Fruit fly (Drosophila melanogaster) whole organism, embryonic: ENCODE measurements around the gene CG10300.

Experiments used
- Ada2b ChIP-seq: fragments of 200-800 bp; sonication (Bioruptor generic); IDR thresholded peaks from 2 replicates; pipeline ENCODE4 v1.3.6; 2022; ENCODE audit warnings: missing biosample characterization, missing genetic modification characterization
- Adf1 ChIP-seq: fragments of 200-800 bp; sonication (Bioruptor generic); IDR thresholded peaks from 2 replicates; pipeline ENCODE4 v1.3.6; 2022; ENCODE audit warnings: missing biosample characterization, missing genetic modification characterization
- CG10366 ChIP-seq: fragments of 200-800 bp; sonication (Bioruptor generic); IDR thresholded peaks from 2 replicates; pipeline ENCODE4 v1.3.6; 2022; ENCODE audit warnings: missing biosample characterization, missing genetic modification characterization
- CG10959 ChIP-seq: fragments of 200-800 bp; sonication (Bioruptor generic); IDR thresholded peaks from 2 replicates; pipeline ENCODE4 v1.3.6; 2022; ENCODE audit warnings: missing biosample characterization, missing genetic modification characterization
- CG11504 ChIP-seq: fragments of 200-800 bp; sonication (Bioruptor generic); optimal IDR thresholded peaks from 3 replicates; lab custom pipeline; 2019; ENCODE audit warnings: missing biosample characterization, mild to moderate bottlenecking, missing genetic modification characterization, moderate library complexity
- CG11696 ChIP-seq: fragments of 200-800 bp; sonication (Bioruptor generic); IDR thresholded peaks from 2 replicates; pipeline ENCODE4 v1.3.6; 2022; ENCODE audit warnings: missing biosample characterization, missing genetic modification characterization
- CG17359 ChIP-seq: fragments of 200-800 bp; sonication (Bioruptor generic); optimal IDR thresholded peaks from 3 replicates; lab custom pipeline; 2018; ENCODE audit warnings: missing biosample characterization, mild to moderate bottlenecking, missing genetic modification characterization, moderate library complexity
- CG17385 ChIP-seq: fragments of 200-800 bp; sonication (Bioruptor generic); optimal IDR thresholded peaks from 3 replicates; lab custom pipeline; 2018; ENCODE audit warnings: missing biosample characterization, mild to moderate bottlenecking, missing genetic modification characterization
- CG17568 ChIP-seq: fragments of 200-800 bp; sonication (Bioruptor generic); optimal IDR thresholded peaks from 2 replicates; lab custom pipeline; 2018; ENCODE audit warnings: missing biosample characterization, mild to moderate bottlenecking, missing genetic modification characterization, moderate library complexity
- CG2678 ChIP-seq: fragments of 200-800 bp; sonication (Bioruptor generic); optimal IDR thresholded peaks from 3 replicates; lab custom pipeline; 2019; ENCODE audit warnings: missing biosample characterization, mild to moderate bottlenecking, missing genetic modification characterization, moderate library complexity
- CG2712 ChIP-seq: fragments of 200-800 bp; optimal IDR thresholded peaks from 3 replicates; lab custom pipeline; 2019; ENCODE audit warnings: missing biosample characterization, mild to moderate bottlenecking, missing genetic modification characterization, moderate library complexity
- CG2875 ChIP-seq: fragments of 200-800 bp; sonication (Bioruptor generic); optimal IDR thresholded peaks from 2 replicates; lab custom pipeline; 2017; ENCODE audit warnings: missing biosample characterization, mild to moderate bottlenecking, missing genetic modification characterization, missing genetic modification reagents
- CG33557 ChIP-seq: fragments of 200-800 bp; sonication (Bioruptor generic); optimal IDR thresholded peaks from 2 replicates; lab custom pipeline; 2019; ENCODE audit warnings: missing biosample characterization, mild to moderate bottlenecking, missing genetic modification characterization, moderate library complexity
- CG34224 ChIP-seq: fragments of 200-800 bp; sonication (Bioruptor generic); IDR thresholded peaks from 3 replicates; pipeline ENCODE4 v1.3.6; 2022; ENCODE audit warnings: missing biosample characterization, missing genetic modification characterization; ENCODE audit not compliant: partially characterized antibody
- CG3726 ChIP-seq: fragments of 200-800 bp; sonication (Bioruptor generic); IDR thresholded peaks from 3 replicates; pipeline ENCODE4, ENCODE4 v1.3.6; 2022; ENCODE audit warnings: missing biosample characterization, missing genetic modification characterization
- CG4617 ChIP-seq: fragments of 200-800 bp; sonication (Bioruptor generic); optimal IDR thresholded peaks from 3 replicates; lab custom pipeline; 2016; ENCODE audit warnings: missing biosample characterization, missing genetic modification characterization, borderline replicate concordance
- CG7372 ChIP-seq: fragments of 200-800 bp; sonication (Bioruptor generic); IDR thresholded peaks from 2 replicates; pipeline ENCODE4 v1.3.6; 2022; ENCODE audit warnings: missing biosample characterization, missing genetic modification characterization
- CG9797 ChIP-seq: fragments of 200-800 bp; sonication (Bioruptor generic); optimal IDR thresholded peaks from 3 replicates; lab custom pipeline; 2018; ENCODE audit warnings: missing biosample characterization, mild to moderate bottlenecking, missing genetic modification characterization
- Doc2 ChIP-seq: fragments of 200-800 bp; sonication (Bioruptor generic); IDR thresholded peaks from 2 replicates; pipeline ENCODE4 v1.3.6; 2022; ENCODE audit warnings: missing biosample characterization, missing genetic modification characterization
- Elba2 ChIP-seq: fragments of 200-800 bp; sonication (Bioruptor generic); optimal IDR thresholded peaks from 3 replicates; lab custom pipeline; 2016; ENCODE audit warnings: missing biosample characterization, missing genetic modification characterization
- Ets97D ChIP-seq: fragments of 200-800 bp; sonication (Bioruptor generic); optimal IDR thresholded peaks from 3 replicates; lab custom pipeline; 2016; ENCODE audit warnings: missing biosample characterization, missing genetic modification characterization
- HLHmδ ChIP-seq: fragments of 200-800 bp; sonication (Bioruptor generic); optimal IDR thresholded peaks from 2 replicates; lab custom pipeline; 2018; ENCODE audit warnings: missing biosample characterization, mild to moderate bottlenecking, missing genetic modification characterization, moderate library complexity
- Hey ChIP-seq: fragments of 200-800 bp; sonication (Bioruptor generic); optimal IDR thresholded peaks from 3 replicates; lab custom pipeline; 2018; ENCODE audit warnings: missing biosample characterization, mild to moderate bottlenecking, missing genetic modification characterization
- Jarid2 ChIP-seq: fragments of 200-800 bp; sonication (Bioruptor generic); optimal IDR thresholded peaks from 3 replicates; lab custom pipeline; 2017; ENCODE audit warnings: mild to moderate bottlenecking, missing biosample characterization, missing genetic modification reagents, missing genetic modification characterization
- MBD-R2 ChIP-seq: fragments of 200-800 bp; sonication (Bioruptor generic); IDR thresholded peaks from 2 replicates; pipeline ENCODE4 v1.3.6; 2022; ENCODE audit warnings: missing biosample characterization, missing genetic modification characterization
- Neu2 ChIP-seq: fragments of 200-800 bp; sonication (Bioruptor generic); optimal IDR thresholded peaks from 3 replicates; lab custom pipeline; 2016; ENCODE audit warnings: missing biosample characterization, missing genetic modification characterization, borderline replicate concordance
- Oaz ChIP-seq: fragments of 200-800 bp; sonication (Bioruptor generic); IDR thresholded peaks from 2 replicates; pipeline ENCODE4 v1.3.6; 2022; ENCODE audit warnings: missing biosample characterization, missing genetic modification characterization
- Optix ChIP-seq: fragments of 200-800 bp; sonication (Bioruptor generic); IDR thresholded peaks from 3 replicates; pipeline ENCODE4 v1.3.6; 2022; ENCODE audit warnings: missing biosample characterization, missing genetic modification characterization
- PHDP ChIP-seq: fragments of 200-800 bp; sonication (Bioruptor generic); optimal IDR thresholded peaks from 3 replicates; lab custom pipeline; 2018; ENCODE audit warnings: missing biosample characterization, mild to moderate bottlenecking, missing genetic modification characterization, moderate library complexity
- Sin3A ChIP-seq: fragments of >200 bp; optimal IDR thresholded peaks from 2 replicates; lab custom pipeline; 2018
- Vsx1 ChIP-seq: fragments of 200-800 bp; sonication (Bioruptor generic); optimal IDR thresholded peaks from 2 replicates; lab custom pipeline; 2017; ENCODE audit warnings: missing biosample characterization, mild to moderate bottlenecking, missing genetic modification characterization, missing genetic modification reagents
- ac ChIP-seq: fragments of 200-800 bp; sonication (Bioruptor generic); optimal IDR thresholded peaks from 3 replicates; lab custom pipeline; 2017; ENCODE audit warnings: missing biosample characterization, mild to moderate bottlenecking, missing genetic modification characterization
- corto ChIP-seq: fragments of 200-800 bp; sonication (Bioruptor generic); optimal IDR thresholded peaks from 2 replicates; lab custom pipeline; 2016; ENCODE audit warnings: missing biosample characterization, mild to moderate bottlenecking, missing genetic modification characterization, moderate library complexity
- danr ChIP-seq: fragments of 200-800 bp; sonication (Bioruptor generic); IDR thresholded peaks from 2 replicates; pipeline ENCODE4 v1.3.6; 2022; ENCODE audit warnings: missing biosample characterization, missing genetic modification characterization
- dmrt11E ChIP-seq: fragments of 200-800 bp; sonication (Bioruptor generic); optimal IDR thresholded peaks from 3 replicates; lab custom pipeline; 2018; ENCODE audit warnings: missing biosample characterization, mild to moderate bottlenecking, missing genetic modification characterization, moderate library complexity
- dpn ChIP-seq, 2 experiments: fragments of 200-800 bp; sonication (Bioruptor generic); optimal IDR thresholded peaks; 3 replicates each; lab custom pipeline; 2016; ENCODE audit warnings: missing biosample characterization in 2 of 2, missing genetic modification characterization in 2 of 2
- en ChIP-seq: fragments of 200-800 bp; sonication (Bioruptor generic); optimal IDR thresholded peaks from 2 replicates; lab custom pipeline; 2016; ENCODE audit warnings: missing biosample characterization, missing genetic modification characterization
- eyg ChIP-seq: fragments of 200-800 bp; sonication (Bioruptor generic); optimal IDR thresholded peaks from 3 replicates; lab custom pipeline; 2016; ENCODE audit warnings: missing biosample characterization, missing genetic modification characterization
- gem ChIP-seq: fragments of 200-800 bp; sonication (Bioruptor generic); optimal IDR thresholded peaks from 2 replicates; lab custom pipeline; 2019; ENCODE audit warnings: missing biosample characterization, mild to moderate bottlenecking, missing genetic modification characterization, moderate library complexity
- ind ChIP-seq: fragments of 200-800 bp; sonication (Bioruptor generic); optimal IDR thresholded peaks from 3 replicates; lab custom pipeline; 2016; ENCODE audit warnings: missing biosample characterization, missing genetic modification characterization
- kah ChIP-seq: fragments of 200-800 bp; sonication (Bioruptor generic); optimal IDR thresholded peaks from 2 replicates; lab custom pipeline; 2018; ENCODE audit warnings: missing biosample characterization, mild to moderate bottlenecking, missing genetic modification characterization
- ken ChIP-seq: fragments of 200-800 bp; sonication (Bioruptor generic); IDR thresholded peaks from 3 replicates; pipeline ENCODE4 v1.3.6; 2022; ENCODE audit warnings: missing biosample characterization, missing genetic modification characterization
- lab ChIP-seq: fragments of 200-800 bp; sonication (Bioruptor generic); optimal IDR thresholded peaks from 3 replicates; lab custom pipeline; 2017; ENCODE audit warnings: missing biosample characterization, missing genetic modification characterization, mild to moderate bottlenecking, moderate library complexity, missing genetic modification reagents
- mam ChIP-seq: fragments of 200-800 bp; sonication (Bioruptor generic); optimal IDR thresholded peaks from 3 replicates; lab custom pipeline; 2016; ENCODE audit warnings: missing biosample characterization, missing genetic modification characterization
- nerfin-1 ChIP-seq: fragments of 200-800 bp; sonication (Bioruptor generic); optimal IDR thresholded peaks from 3 replicates; lab custom pipeline; 2019; ENCODE audit warnings: missing biosample characterization, mild to moderate bottlenecking, missing genetic modification characterization, moderate library complexity
- otp ChIP-seq: fragments of 200-800 bp; sonication (Bioruptor generic); IDR thresholded peaks from 3 replicates; pipeline ENCODE4, ENCODE4 v1.3.6; 2022; ENCODE audit warnings: missing biosample characterization, missing genetic modification characterization
- sim ChIP-seq: fragments of 200-800 bp; sonication (Bioruptor generic); IDR thresholded peaks from 2 replicates; pipeline ENCODE4 v1.3.6; 2022; ENCODE audit warnings: missing biosample characterization, missing genetic modification characterization
- tin ChIP-seq: fragments of 200-800 bp; sonication (Bioruptor generic); optimal IDR thresholded peaks from 3 replicates; lab custom pipeline; 2016; ENCODE audit warnings: missing biosample characterization, missing genetic modification characterization
- tio ChIP-seq: fragments of 200-800 bp; sonication (Bioruptor generic); optimal IDR thresholded peaks from 2 replicates; lab custom pipeline; 2017; ENCODE audit warnings: missing biosample characterization, missing genetic modification characterization, inconsistent platforms
- yki ChIP-seq: fragments of >200 bp; optimal IDR thresholded peaks from 3 replicates; lab custom pipeline; 2018

Gene CG10300

DNA sequence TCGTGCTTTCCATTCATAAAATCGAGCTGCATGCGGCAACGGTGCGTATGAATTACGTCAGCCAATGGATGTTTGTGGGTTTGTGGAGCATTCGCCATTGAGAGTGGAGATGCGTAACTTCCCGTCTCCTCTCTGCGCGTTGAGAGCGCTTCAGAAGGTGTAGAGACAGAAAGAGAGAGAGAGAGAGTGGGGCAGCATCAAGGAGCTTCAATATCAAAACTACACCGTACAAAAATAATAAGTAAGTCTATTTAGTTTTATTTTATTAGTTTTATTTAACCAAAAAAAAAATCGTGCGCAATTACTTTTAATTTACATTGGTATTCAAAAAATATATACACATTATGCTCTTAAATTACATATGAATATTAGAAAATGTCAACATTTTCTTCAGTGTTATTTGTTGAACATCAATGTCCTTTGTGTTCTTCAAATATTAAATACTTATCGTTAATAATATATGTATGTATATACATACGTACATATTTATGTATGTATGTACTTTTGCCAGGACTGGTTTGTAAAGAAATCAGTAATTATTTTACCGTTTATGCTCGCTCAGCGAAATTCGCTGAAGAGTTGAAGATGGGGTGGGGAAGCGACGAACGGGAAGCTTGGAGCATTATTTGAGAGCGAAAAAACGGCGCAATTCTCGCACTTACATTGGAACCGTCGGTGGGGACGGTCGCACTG, 11.5 kb downstream of the CG10300 start, which contains the start of gene CG10365 (continued):
- peak; percentile 50; the same call in 1 of the 2 replicates for TF ChIP-seq danr (GFP tag; lab: Robert Waterston, UW)
- TF ChIP-seq Adf1 (GFP tag; lab: Robert Waterston, UW): peak; percentile 50
- peak; percentile 26 for TF ChIP-seq dmrt11E
- peak; percentile 83 for TF ChIP-seq CG10366 (GFP tag; lab: Robert Waterston, UW)
- no peak for TF ChIP-seq Doc2 (GFP tag; lab: Robert Waterston, UW)
- TF ChIP-seq sim (GFP tag; lab: Robert Waterston, UW): peak; percentile 64; the same call in 1 of the 2 replicates
- TF ChIP-seq CG11696 (GFP tag; lab: Robert Waterston, UW): peak; percentile 70
- peak; percentile 84 for TF ChIP-seq CG17385
- no peak for TF ChIP-seq en (GFP tag; lab: Kevin White, UChicago)
- TF ChIP-seq Neu2: no peak
- TF ChIP-seq PHDP (tag; lab: Kevin White, UChicago): peak; percentile 96
- TF ChIP-seq CG10959 (GFP tag; lab: Robert Waterston, UW): no peak
- peak; percentile 56; the same call in 1 of the 2 replicates for TF ChIP-seq CG7372 (GFP tag; lab: Robert Waterston, UW)
- peak; percentile 95 for TF ChIP-seq CG11504 (tag; lab: Kevin White, UChicago)
- TF ChIP-seq otp: 0 out of 3 replicates have a peak, but pooled peaks have one; percentile 19
- peak; percentile 96 for TF ChIP-seq gem (tag; lab: Kevin White, UChicago)
- peak; percentile 67 for TF ChIP-seq kah (GFP tag; lab: Kevin White, UChicago)
- peak; percentile 92 for TF ChIP-seq lab
- TF ChIP-seq MBD-R2 (GFP tag; lab: Robert Waterston, UW): peak; percentile 35; the same call in 1 of the 2 replicates
- peak; percentile 33 for TF ChIP-seq corto (GFP tag; lab: Kevin White, UChicago)
- TF ChIP-seq CG17568 (GFP tag; lab: Kevin White, UChicago): peak; percentile 55
- TF ChIP-seq CG17359 (tag; lab: Kevin White, UChicago): peak; percentile 93
- no peak for TF ChIP-seq Elba2 (GFP tag; lab: Kevin White, UChicago)
- peak; percentile 80 for TF ChIP-seq nerfin-1
- TF ChIP-seq CG33557 (GFP tag; lab: Kevin White, UChicago): no peak
- TF ChIP-seq CG3726: peak; percentile 66; the same call in 1 of the 3 replicates
- TF ChIP-seq CG2678 (tag; lab: Kevin White, UChicago): peak; percentile 96
- no peak for TF ChIP-seq CG34224 (GFP tag; lab: Robert Waterston, UW)
- TF ChIP-seq Ada2b (GFP tag; lab: Robert Waterston, UW): peak; percentile 88
- TF ChIP-seq tin (GFP tag; lab: Kevin White, UChicago): peak; percentile 67
- TF ChIP-seq HLHmδ (GFP tag; lab: Kevin White, UChicago): no peak
- peak; percentile 3 for TF ChIP-seq CG4617 (GFP tag; lab: Kevin White, UChicago)
- TF ChIP-seq ac (GFP tag; lab: Kevin White, UChicago): no peak
- no peak for TF ChIP-seq Sin3A
- TF ChIP-seq CG9797 (GFP tag; lab: Kevin White, UChicago): no peak
- TF ChIP-seq ind: peak; percentile 81
- no peak for TF ChIP-seq ken (GFP tag; lab: Robert Waterston, UW)
- no peak for TF ChIP-seq yki
- peak; percentile 33 for TF ChIP-seq CG2875 (GFP tag; lab: Kevin White, UChicago)
- TF ChIP-seq Jarid2 (GFP tag; lab: Kevin White, UChicago): no peak
- peak; percentile 43 for TF ChIP-seq Vsx1 (GFP tag; lab: Kevin White, UChicago)
- peak; percentile 67 for TF ChIP-seq Oaz (GFP tag; lab: Robert Waterston, UW)
- no peak for TF ChIP-seq mam (GFP tag; lab: Kevin White, UChicago)
- no peak for TF ChIP-seq eyg (GFP tag; lab: Kevin White, UChicago)
- peak in 1 of 2 experiments; percentile 86 for TF ChIP-seq dpn (GFP tag; optimal IDR thresholded peaks at IDR 0.05; lab: Kevin White, UChicago)
- TF ChIP-seq tio: peak; percentile 59
- peak; percentile 84 for TF ChIP-seq CG2712 (tag; lab: Kevin White, UChicago)
- no peak for TF ChIP-seq Hey (tag; lab: Kevin White, UChicago)
- TF ChIP-seq Optix (GFP tag; lab: Robert Waterston, UW): no peak
- TF ChIP-seq Ets97D: no peak
